In genomic region chr2L:17560125-17561019, dm6 we compare ENCODE assay signal across 3 fruit fly cellular contexts.
TF ChIP-seq lines count a peak whose summit lies in the region.

No protein-coding gene starts in this region.

- no peak for TF ChIP-seq CTCF in whole organism, embryonic (GFP tag; optimal IDR thresholded peaks at IDR 0.05; lab: Kevin White, UChicago)

TF ChIP-seq in whole organism, adult, 20 proteins besides CTCF, POLR2A, EP300 and RAD21:
- no peak for TF ChIP-seq CG14711 (tag; optimal IDR thresholded peaks at IDR 0.05; lab: Kevin White, UChicago)
- TF ChIP-seq pad (GFP tag; optimal IDR thresholded peaks at IDR 0.05; lab: Kevin White, UChicago): peak; percentile 9

TF ChIP-seq in whole organism, embryonic, 481 proteins besides CTCF, POLR2A, EP300 and RAD21:
- TF ChIP-seq phol (tag; optimal IDR thresholded peaks at IDR 0.05; lab: Kevin White, UChicago) (peak; percentile 62), crol (GFP tag; IDR thresholded peaks at IDR 0.05; lab: Robert Waterston, UW) (peak; percentile 27; the same call in 1 of the 2 replicates), ci (GFP tag; IDR thresholded peaks at IDR 0.05; lab: Robert Waterston, UW) (peak; percentile 34; the same call in 1 of the 3 replicates), CG11504 (tag; optimal IDR thresholded peaks at IDR 0.05; lab: Kevin White, UChicago) (peak; percentile 56), cg (GFP tag; optimal IDR thresholded peaks at IDR 0.05; lab: Kevin White, UChicago) (peak; percentile 77), nerfin-2 (GFP tag; IDR thresholded peaks at IDR 0.05; lab: Robert Waterston, UW; ENCODE audit: partially characterized antibody) (no peak), dmrt11E (tag; optimal IDR thresholded peaks at IDR 0.05; lab: Kevin White, UChicago) (no peak), oc (tag; optimal IDR thresholded peaks at IDR 0.05; lab: Kevin White, UChicago) (peak; percentile 10), vnd (GFP tag; IDR thresholded peaks at IDR 0.05; lab: Robert Waterston, UW; ENCODE audit: partially characterized antibody) (no peak), chm (GFP tag; IDR thresholded peaks at IDR 0.05; lab: Robert Waterston, UW) (peak; percentile 82; the same call in 1 of the 2 replicates), Ets65A (GFP tag; lab: Kevin White, UChicago) (peak; percentile 36), CG14710 (tag; optimal IDR thresholded peaks at IDR 0.05; lab: Kevin White, UChicago) (peak; percentile 47), trem (tag; optimal IDR thresholded peaks at IDR 0.05; lab: Kevin White, UChicago) (no peak), Sry-β (GFP tag; optimal IDR thresholded peaks at IDR 0.05; lab: Kevin White, UChicago) (no peak), abd-A (tag; optimal IDR thresholded peaks at IDR 0.05; lab: Kevin White, UChicago) (peak; percentile 97), Deaf1 (tag; optimal IDR thresholded peaks at IDR 0.05; lab: Kevin White, UChicago) (peak; percentile 7), scrt (GFP tag; optimal IDR thresholded peaks at IDR 0.05; lab: Kevin White, UChicago) (peak; percentile 95), pros (GFP tag; optimal IDR thresholded peaks at IDR 0.05; lab: Kevin White, UChicago) (peak; percentile 30), Med (GFP tag; lab: Kevin White, UChicago) (peak; percentile 77), Jarid2 (GFP tag; optimal IDR thresholded peaks at IDR 0.05; lab: Kevin White, UChicago) (peak; percentile 0), ato (GFP tag; IDR thresholded peaks at IDR 0.05; lab: Robert Waterston, UW; ENCODE audit: partially characterized antibody) (no peak), ac (GFP tag; optimal IDR thresholded peaks at IDR 0.05; lab: Kevin White, UChicago) (no peak), CG10543 (GFP tag; optimal IDR thresholded peaks at IDR 0.05; lab: Kevin White, UChicago) (peak; percentile 50), Hr51 (GFP tag; optimal IDR thresholded peaks at IDR 0.05; lab: Kevin White, UChicago) (peak in 1 of 2 experiments; percentile 13), ewg (GFP tag; optimal IDR thresholded peaks at IDR 0.05; lab: Kevin White, UChicago) (peak; percentile 7), Hey (tag; optimal IDR thresholded peaks at IDR 0.05; lab: Kevin White, UChicago) (peak; percentile 19), sd (tag; optimal IDR thresholded peaks at IDR 0.05; lab: Kevin White, UChicago) (peak; percentile 20), CG1024 (GFP tag; IDR thresholded peaks at IDR 0.05; lab: Robert Waterston, UW) (no peak), CG18599 (GFP tag; optimal IDR thresholded peaks at IDR 0.05; lab: Kevin White, UChicago) (peak; percentile 18), mirr (GFP tag; optimal IDR thresholded peaks at IDR 0.05; lab: Kevin White, UChicago) (peak; percentile 34), CG13894 (tag; optimal IDR thresholded peaks at IDR 0.05; lab: Kevin White, UChicago) (peak; percentile 39), sqz (GFP tag; optimal IDR thresholded peaks at IDR 0.05; lab: Kevin White, UChicago) (no peak), nerfin-1 (tag; optimal IDR thresholded peaks at IDR 0.05; lab: Kevin White, UChicago) (peak; percentile 71), unpg (GFP tag; optimal IDR thresholded peaks at IDR 0.05; lab: Kevin White, UChicago) (no peak), chinmo (GFP tag; IDR thresholded peaks at IDR 0.05; lab: Robert Waterston, UW; ENCODE audit: partially characterized antibody) (0 out of 4 replicates have a peak, but pooled peaks have one; percentile 52), lab (GFP tag; optimal IDR thresholded peaks at IDR 0.05; lab: Kevin White, UChicago) (peak; percentile 18), CG7745 (tag; optimal IDR thresholded peaks at IDR 0.05; lab: Kevin White, UChicago) (no peak), z (GFP tag; IDR thresholded peaks at IDR 0.05; lab: Robert Waterston, UW) (peak; percentile 92), Adf1 (GFP tag; IDR thresholded peaks at IDR 0.05; lab: Robert Waterston, UW) (peak; percentile 96), hbn (GFP tag; IDR thresholded peaks at IDR 0.05; lab: Robert Waterston, UW; ENCODE audit: partially characterized antibody) (no peak)

TF ChIP-seq in whole organism, prepupa, 60 proteins besides CTCF, POLR2A, EP300 and RAD21:
- TF ChIP-seq Eip78C (GFP tag; lab: Kevin White, UChicago) (peak; percentile 3), Hr39 (GFP tag; optimal IDR thresholded peaks at IDR 0.05; lab: Kevin White, UChicago) (no peak)
TF ChIP-seq in whole organism, prepupa: peak in this region for 1.
